In genomic region chrX:15372772-15373171, ce11 we compare ENCODE assay signal across 2 worm cellular contexts.
TF ChIP-seq lines count a peak whose summit lies in the region.

No protein-coding gene starts in this region.

TF ChIP-seq in whole organism, L4 larva, 104 proteins besides CTCF, POLR2A, EP300 and RAD21:
- no peak for TF ChIP-seq ceh-28 (tag; optimal IDR thresholded peaks at IDR 0.05; lab: Kevin White, UChicago)
- no peak for TF ChIP-seq spr-3 (GFP tag; optimal IDR thresholded peaks at IDR 0.05; lab: Kevin White, UChicago)
- peak; percentile 77 for TF ChIP-seq aha-1 (tag; lab: Kevin White, UChicago)
- no peak for TF ChIP-seq ceh-32 (tag; optimal IDR thresholded peaks at IDR 0.05; lab: Kevin White, UChicago; ENCODE audit: poor library complexity)
- 0 out of 2 replicates have a peak, but pooled peaks have one; percentile 22 for TF ChIP-seq arid-1 (GFP tag; conservative IDR thresholded peaks at IDR 0.05; lab: Robert Waterston, UW)
- 0 out of 2 replicates have a peak, but pooled peaks have one; percentile 40 for TF ChIP-seq set-16 (GFP tag; IDR thresholded peaks at IDR 0.05; lab: Robert Waterston, UW)

TF ChIP-seq in whole organism, young adult, 124 proteins besides CTCF, POLR2A, EP300 and RAD21:
- TF ChIP-seq gei-17 (GFP tag; optimal IDR thresholded peaks at IDR 0.05; lab: Kevin White, UChicago) (no peak), T26A5.8 (tag; optimal IDR thresholded peaks at IDR 0.05; lab: Kevin White, UChicago) (no peak), ceh-27 (GFP tag; optimal IDR thresholded peaks at IDR 0.05; lab: Kevin White, UChicago) (no peak), B0261.1 (tag; optimal IDR thresholded peaks at IDR 0.05; lab: Kevin White, UChicago) (no peak), zfh-2 (GFP tag; conservative IDR thresholded peaks at IDR 0.05; lab: Robert Waterston, UW) (peak; percentile 71)
TF ChIP-seq in whole organism, young adult: peak in this region for 1.
